Worm (Caenorhabditis elegans): ENCODE measurements around the gene clec-138.

DNA sequence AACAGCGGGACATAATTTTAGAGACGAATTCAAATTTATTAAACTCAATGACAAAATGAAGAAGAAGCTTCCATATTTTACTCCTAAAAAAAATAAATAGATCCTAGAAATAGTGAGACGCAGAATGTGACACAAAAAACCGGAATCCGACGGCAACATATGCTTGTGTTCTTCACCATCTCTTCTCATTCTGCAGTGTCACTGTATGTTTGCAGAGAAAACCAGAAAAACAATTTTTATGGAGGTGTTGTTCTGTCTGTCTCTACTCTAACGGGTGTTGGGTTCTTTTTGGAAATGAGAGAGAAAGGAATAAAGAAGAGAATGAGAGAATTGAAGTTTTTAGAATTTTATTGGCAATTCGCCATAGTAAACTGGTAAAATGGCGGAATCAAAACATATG lies 19.3 kb upstream of the clec-138 start:
- TF ChIP-seq nhr-11 (tag; optimal IDR thresholded peaks at IDR 0.05): no peak
- TF ChIP-seq nhr-12 (tag; optimal IDR thresholded peaks at IDR 0.05): no peak
